Fruit fly (Drosophila melanogaster) whole organism, embryonic: ENCODE data around the gene CG7386.

Experiments used
- Abd-B ChIP-seq: fragments of 200-800 bp; sonication (Bioruptor generic); optimal IDR thresholded peaks from 2 replicates; lab custom pipeline; 2018; ENCODE audit warnings: missing biosample characterization, mild to moderate bottlenecking, missing genetic modification characterization, moderate library complexity
- Antp ChIP-seq: fragments of 200-800 bp; sonication (Bioruptor generic); optimal IDR thresholded peaks from 3 replicates; lab custom pipeline; 2016; ENCODE audit warnings: missing biosample characterization, missing genetic modification characterization
- Atf3 ChIP-seq: fragments of 200-800 bp; sonication (Bioruptor generic); optimal IDR thresholded peaks from 3 replicates; lab custom pipeline; 2016; ENCODE audit warnings: missing biosample characterization, missing genetic modification characterization
- B-H2 ChIP-seq: fragments of 200-800 bp; sonication (Bioruptor generic); optimal IDR thresholded peaks from 2 replicates; lab custom pipeline; 2018; ENCODE audit warnings: missing biosample characterization, mild to moderate bottlenecking, missing genetic modification characterization
- BEAF-32 ChIP-seq: fragments of 200-800 bp; sonication (Bioruptor generic); optimal IDR thresholded peaks from 3 replicates; lab custom pipeline; 2017; ENCODE audit warnings: missing biosample characterization, missing genetic modification characterization, mild to moderate bottlenecking, moderate library complexity, missing genetic modification reagents
- Bgb ChIP-seq: fragments of 200-800 bp; sonication (Bioruptor generic); IDR thresholded peaks from 2 replicates; pipeline ENCODE4 v1.3.6; 2022; ENCODE audit warnings: missing biosample characterization, missing genetic modification characterization; ENCODE audit not compliant: partially characterized antibody
- CG13296 ChIP-seq: fragments of 200-800 bp; sonication (Bioruptor generic); optimal IDR thresholded peaks from 3 replicates; lab custom pipeline; 2018; ENCODE audit warnings: missing biosample characterization, mild to moderate bottlenecking, missing genetic modification characterization
- CG16815 ChIP-seq: fragments of 200-800 bp; sonication (Bioruptor generic); optimal IDR thresholded peaks from 3 replicates; lab custom pipeline; 2017; ENCODE audit warnings: missing biosample characterization, mild to moderate bottlenecking, missing genetic modification characterization
- CG17829 ChIP-seq: fragments of 200-800 bp; optimal IDR thresholded peaks from 2 replicates; lab custom pipeline; 2019; ENCODE audit warnings: missing biosample characterization, mild to moderate bottlenecking, missing genetic modification characterization, moderate library complexity
- CG1792 ChIP-seq: fragments of 200-800 bp; sonication (Bioruptor generic); optimal IDR thresholded peaks from 2 replicates; lab custom pipeline; 2016; ENCODE audit warnings: missing biosample characterization, missing genetic modification characterization
- CG18011 ChIP-seq: fragments of 200-800 bp; sonication (Bioruptor generic); optimal IDR thresholded peaks from 2 replicates; lab custom pipeline; 2017; ENCODE audit warnings: missing biosample characterization, missing genetic modification characterization, mild to moderate bottlenecking, moderate library complexity, missing genotype
- CG3407 ChIP-seq: fragments of 200-800 bp; sonication (Bioruptor generic); optimal IDR thresholded peaks from 2 replicates; lab custom pipeline; 2018; ENCODE audit warnings: missing biosample characterization, mild to moderate bottlenecking, missing genetic modification characterization
- CG4424 ChIP-seq: fragments of 200-800 bp; sonication (Bioruptor generic); optimal IDR thresholded peaks from 3 replicates; lab custom pipeline; 2016; ENCODE audit warnings: missing biosample characterization, missing genetic modification characterization
- CG7372 ChIP-seq: fragments of 200-800 bp; sonication (Bioruptor generic); IDR thresholded peaks from 2 replicates; pipeline ENCODE4 v1.3.6; 2022; ENCODE audit warnings: missing biosample characterization, missing genetic modification characterization
- CG7556 ChIP-seq: fragments of 200-800 bp; sonication (Bioruptor generic); optimal IDR thresholded peaks from 2 replicates; lab custom pipeline; 2017; ENCODE audit warnings: missing biosample characterization, mild to moderate bottlenecking, missing genetic modification characterization
- CG8765 ChIP-seq: fragments of 200-800 bp; sonication (Bioruptor generic); IDR thresholded peaks from 2 replicates; pipeline ENCODE4 v1.3.6; 2022; ENCODE audit warnings: missing biosample characterization, missing genetic modification characterization
- Dfd ChIP-seq, 2 experiments: fragments of >200 bp; optimal IDR thresholded peaks; 2 replicates each; lab custom pipeline; 2017; ENCODE audit warnings: missing biosample characterization in 2 of 2, missing genetic modification characterization in 2 of 2
- Dip3 ChIP-seq: fragments of 200-800 bp; sonication (Bioruptor generic); optimal IDR thresholded peaks from 3 replicates; lab custom pipeline; 2016; ENCODE audit warnings: missing biosample characterization, missing genetic modification characterization
- Dll ChIP-seq: fragments of 200-800 bp; sonication (Bioruptor generic); IDR thresholded peaks from 4 replicates; pipeline ENCODE4 v1.3.6; 2022; ENCODE audit warnings: missing biosample characterization, missing genetic modification characterization; ENCODE audit not compliant: partially characterized antibody
- E2f1 ChIP-seq: fragments of 200-800 bp; sonication (Bioruptor generic); IDR thresholded peaks from 2 replicates; pipeline ENCODE4 v1.3.6; 2022; ENCODE audit warnings: missing biosample characterization, missing genetic modification characterization
- Ets65A ChIP-seq: fragments of 200-800 bp; sonication (Bioruptor generic); peaks from one replicate; lab custom pipeline; 2016; ENCODE audit warnings: missing biosample characterization, missing genetic modification characterization
- HmgD ChIP-seq: fragments of 200-800 bp; sonication (Bioruptor generic); optimal IDR thresholded peaks from 3 replicates; lab custom pipeline; 2016; ENCODE audit warnings: missing biosample characterization, missing genetic modification characterization
- MESR4 ChIP-seq: fragments of 200-800 bp; sonication (Bioruptor generic); optimal IDR thresholded peaks from 2 replicates; lab custom pipeline; 2018; ENCODE audit warnings: missing biosample characterization, mild to moderate bottlenecking, missing genetic modification characterization, moderate library complexity
- Nf-YA ChIP-seq: fragments of 200-800 bp; sonication (Bioruptor generic); IDR thresholded peaks from 2 replicates; pipeline ENCODE4 v1.3.6; 2022; ENCODE audit warnings: missing biosample characterization, missing genetic modification characterization
- Optix ChIP-seq: fragments of 200-800 bp; sonication (Bioruptor generic); IDR thresholded peaks from 3 replicates; pipeline ENCODE4 v1.3.6; 2022; ENCODE audit warnings: missing biosample characterization, missing genetic modification characterization
- Sox100B ChIP-seq: fragments of 200-800 bp; sonication (Bioruptor generic); optimal IDR thresholded peaks from 3 replicates; lab custom pipeline; 2018; ENCODE audit warnings: missing biosample characterization, mild to moderate bottlenecking, missing genetic modification characterization
- Spps ChIP-seq: fragments of 200-800 bp; sonication (Bioruptor generic); optimal IDR thresholded peaks from 2 replicates; lab custom pipeline; 2018; ENCODE audit warnings: missing biosample characterization, mild to moderate bottlenecking, missing genetic modification characterization
- Ssrp ChIP-seq: fragments of 200-800 bp; sonication (Bioruptor generic); optimal IDR thresholded peaks from 2 replicates; lab custom pipeline; 2018; ENCODE audit warnings: missing biosample characterization, mild to moderate bottlenecking, missing genetic modification characterization, moderate library complexity
- ac ChIP-seq: fragments of 200-800 bp; sonication (Bioruptor generic); optimal IDR thresholded peaks from 3 replicates; lab custom pipeline; 2017; ENCODE audit warnings: missing biosample characterization, mild to moderate bottlenecking, missing genetic modification characterization
- ato ChIP-seq: fragments of 200-800 bp; sonication (Bioruptor generic); IDR thresholded peaks from 2 replicates; pipeline ENCODE4 v1.3.6; 2022; ENCODE audit warnings: missing biosample characterization, missing genetic modification characterization; ENCODE audit not compliant: partially characterized antibody
- dpn ChIP-seq, 2 experiments: fragments of 200-800 bp; sonication (Bioruptor generic); optimal IDR thresholded peaks; 3 replicates each; lab custom pipeline; 2016; ENCODE audit warnings: missing biosample characterization in 2 of 2, missing genetic modification characterization in 2 of 2
- fd102C ChIP-seq: fragments of 200-800 bp; sonication (Bioruptor generic); optimal IDR thresholded peaks from 2 replicates; lab custom pipeline; 2018; ENCODE audit warnings: missing biosample characterization, mild to moderate bottlenecking, missing genetic modification characterization, moderate library complexity
- fd64A ChIP-seq: fragments of 200-800 bp; sonication (Bioruptor generic); optimal IDR thresholded peaks from 3 replicates; lab custom pipeline; 2018; ENCODE audit warnings: missing biosample characterization, mild to moderate bottlenecking, missing genetic modification characterization
- gce ChIP-seq: fragments of 200-800 bp; sonication (Bioruptor generic); IDR thresholded peaks from 3 replicates; pipeline ENCODE4 v1.3.6; 2022; ENCODE audit warnings: missing biosample characterization, missing genetic modification characterization
- gt ChIP-seq: fragments of 200-800 bp; sonication (Bioruptor generic); IDR thresholded peaks from 2 replicates; pipeline ENCODE4 v1.3.6; 2022; ENCODE audit warnings: missing biosample characterization, missing genetic modification characterization
- ham ChIP-seq: fragments of 200-800 bp; sonication (Bioruptor generic); IDR thresholded peaks from 2 replicates; pipeline ENCODE4 v1.3.6; 2022; ENCODE audit warnings: missing biosample characterization, missing genetic modification characterization
- hbn ChIP-seq: fragments of 200-800 bp; sonication (Bioruptor generic); IDR thresholded peaks from 2 replicates; pipeline ENCODE4 v1.3.6; 2022; ENCODE audit warnings: missing biosample characterization, missing genetic modification characterization; ENCODE audit not compliant: partially characterized antibody
- kah ChIP-seq: fragments of 200-800 bp; sonication (Bioruptor generic); optimal IDR thresholded peaks from 2 replicates; lab custom pipeline; 2018; ENCODE audit warnings: missing biosample characterization, mild to moderate bottlenecking, missing genetic modification characterization
- kni ChIP-seq: fragments of 200-800 bp; sonication (Bioruptor generic); optimal IDR thresholded peaks from 3 replicates; lab custom pipeline; 2017; ENCODE audit warnings: mild to moderate bottlenecking, missing biosample characterization, missing genetic modification reagents, missing genetic modification characterization
- lov ChIP-seq, 2 experiments: fragments of 200-800 bp in 1 of 2; fragments of >200 bp in 1 of 2; sonication (Bioruptor generic) in 1 of 2; IDR thresholded peaks in 1 of 2; optimal IDR thresholded peaks in 1 of 2; 2 replicates in 1 of 2; 3 replicates in 1 of 2; pipeline versions ENCODE4 v1.3.6 to Lab custom; 2017 to 2022; ENCODE audit warnings: missing biosample characterization in 1 of 2, missing genetic modification characterization in 1 of 2
- maf-S ChIP-seq: fragments of 200-800 bp; sonication (Bioruptor generic); optimal IDR thresholded peaks from 2 replicates; lab custom pipeline; 2016; ENCODE audit warnings: missing biosample characterization, missing genetic modification characterization
- oc ChIP-seq: fragments of 200-800 bp; sonication (Bioruptor generic); optimal IDR thresholded peaks from 2 replicates; lab custom pipeline; 2018; ENCODE audit warnings: missing biosample characterization, mild to moderate bottlenecking, missing genetic modification characterization, moderate library complexity
- odd ChIP-seq: fragments of 200-800 bp; sonication (Bioruptor generic); optimal IDR thresholded peaks from 2 replicates; lab custom pipeline; 2017; ENCODE audit warnings: missing biosample characterization, mild to moderate bottlenecking, missing genetic modification characterization
- prd ChIP-seq, 3 experiments: fragments of >200 bp in 2 of 3; fragments of 200-800 bp in 1 of 3; sonication (Bioruptor generic) in 1 of 3; optimal IDR thresholded peaks in 2 of 3; IDR thresholded peaks in 1 of 3; 2 replicates in 2 of 3; 3 replicates in 1 of 3; pipeline versions ENCODE4 v1.3.6 to Lab custom; 2017 to 2022; ENCODE audit warnings: missing biosample characterization in 1 of 3, missing genetic modification characterization in 1 of 3
- sens ChIP-seq: fragments of 200-800 bp; sonication (Bioruptor generic); peaks from one replicate; lab custom pipeline; 2016; ENCODE audit warnings: missing biosample characterization, missing genetic modification characterization
- sna ChIP-seq: fragments of 200-800 bp; sonication (Bioruptor generic); IDR thresholded peaks from 2 replicates; pipeline ENCODE4 v1.3.6; 2022; ENCODE audit warnings: missing biosample characterization, missing genetic modification characterization; ENCODE audit not compliant: partially characterized antibody
- twi ChIP-seq: fragments of 200-800 bp; optimal IDR thresholded peaks from 2 replicates; lab custom pipeline; 2019; ENCODE audit warnings: missing biosample characterization, mild to moderate bottlenecking, missing genetic modification characterization, moderate library complexity
- wek ChIP-seq: fragments of 200-800 bp; sonication (Bioruptor generic); optimal IDR thresholded peaks from 3 replicates; lab custom pipeline; 2018; ENCODE audit warnings: missing biosample characterization, mild to moderate bottlenecking, missing genetic modification characterization, moderate library complexity

The CG7386 gene

DNA sequence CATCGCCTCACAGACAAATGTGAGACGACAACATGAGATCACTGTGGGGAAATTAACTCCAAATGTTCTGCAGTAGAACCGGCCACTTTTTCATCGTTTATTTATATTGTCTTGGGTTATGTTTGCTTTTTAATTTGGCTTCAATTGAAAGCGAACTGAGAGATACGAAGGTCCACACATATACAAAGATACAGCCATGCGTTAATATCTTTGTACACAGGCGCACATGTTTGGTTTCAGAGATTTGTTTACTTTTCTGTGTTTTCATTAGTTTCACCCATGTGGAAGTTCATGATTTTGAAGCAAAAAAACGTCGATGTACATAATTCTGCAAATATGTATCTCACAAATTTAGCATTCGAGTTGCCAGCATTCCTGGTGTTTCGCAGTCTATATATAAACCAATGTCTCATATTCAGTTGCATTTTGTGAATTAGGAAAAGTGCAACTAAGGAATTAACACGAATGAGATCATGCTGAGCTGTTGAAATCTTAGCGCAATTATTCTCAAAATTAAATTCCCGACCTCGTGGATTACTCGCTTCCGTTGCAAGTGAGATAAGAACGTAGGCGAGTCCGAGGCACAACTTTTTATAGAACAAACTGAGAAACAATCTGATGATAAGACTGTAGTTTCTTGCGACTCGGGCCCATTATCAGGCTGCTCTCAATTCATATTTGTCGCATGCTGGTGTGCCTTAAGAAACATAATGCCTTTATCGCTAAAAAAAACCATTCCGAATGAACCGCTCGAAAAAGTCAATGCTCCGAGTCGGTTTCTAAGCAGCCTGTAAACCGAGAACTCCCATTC, 26.6 kb downstream of the CG7386 start (continued):
- TF ChIP-seq odd (no peak), CG18011 (GFP tag; lab: Kevin White, UChicago) (no peak), kni (GFP tag; lab: Kevin White, UChicago) (peak; percentile 90), Optix (GFP tag; lab: Robert Waterston, UW) (no peak), lov (optimal IDR thresholded peaks at IDR 0.05; lab: Kevin White, UChicago) (no peak), lov (GFP tag; IDR thresholded peaks at IDR 0.05; lab: Robert Waterston, UW) (no peak), Bgb (GFP tag; lab: Robert Waterston, UW) (no peak), Ets65A (GFP tag; lab: Kevin White, UChicago) (no peak), CG7372 (no peak), MESR4 (no peak), B-H2 (GFP tag; lab: Kevin White, UChicago) (no peak), CG7556 (no peak), Nf-YA (no peak), hbn (GFP tag; lab: Robert Waterston, UW) (no peak), sna (GFP tag; lab: Robert Waterston, UW) (no peak), ac (GFP tag; lab: Kevin White, UChicago) (peak; percentile 60), CG16815 (GFP tag; lab: Kevin White, UChicago) (no peak), maf-S (no peak), kah (GFP tag; lab: Kevin White, UChicago) (peak; percentile 55), Dll (GFP tag; lab: Robert Waterston, UW) (no peak), ham (GFP tag; lab: Robert Waterston, UW) (no peak), CG8765 (no peak), HmgD (no peak), Dip3 (no peak), Antp (GFP tag; lab: Kevin White, UChicago) (no peak), gce (GFP tag; lab: Robert Waterston, UW) (no peak), CG1792 (GFP tag; lab: Kevin White, UChicago) (no peak), fd64A (GFP tag; lab: Kevin White, UChicago) (peak; percentile 81), twi (peak; percentile 88), Abd-B (no peak), CG3407 (no peak), ato (GFP tag; lab: Robert Waterston, UW) (no peak), wek (GFP tag; lab: Kevin White, UChicago) (peak; percentile 73), fd102C (GFP tag; lab: Kevin White, UChicago) (peak; percentile 60), sens (no peak), Dfd (GFP tag; optimal IDR thresholded peaks at IDR 0.05; lab: Kevin White, UChicago) (no peak), oc (tag; lab: Kevin White, UChicago) (no peak), Spps (tag; lab: Kevin White, UChicago) (no peak), Ssrp (tag; lab: Kevin White, UChicago) (no peak), CG4424 (GFP tag; lab: Kevin White, UChicago) (no peak), BEAF-32 (GFP tag; lab: Kevin White, UChicago) (no peak), CG17829 (tag; lab: Kevin White, UChicago) (no peak), dpn (GFP tag; optimal IDR thresholded peaks at IDR 0.05; lab: Kevin White, UChicago) (no peak), gt (GFP tag; lab: Robert Waterston, UW) (no peak), CG13296 (GFP tag; lab: Kevin White, UChicago) (no peak), Sox100B (GFP tag; lab: Kevin White, UChicago) (no peak), E2f1 (no peak), prd (optimal IDR thresholded peaks at IDR 0.05; lab: Kevin White, UChicago) (no peak), prd (GFP tag; IDR thresholded peaks at IDR 0.05; lab: Robert Waterston, UW) (no peak), Atf3 (GFP tag; lab: Kevin White, UChicago) (no peak)
